Worm (Caenorhabditis elegans): ENCODE measurements around the gene Y73F8A.10.

The Y73F8A.10 gene

DNA sequence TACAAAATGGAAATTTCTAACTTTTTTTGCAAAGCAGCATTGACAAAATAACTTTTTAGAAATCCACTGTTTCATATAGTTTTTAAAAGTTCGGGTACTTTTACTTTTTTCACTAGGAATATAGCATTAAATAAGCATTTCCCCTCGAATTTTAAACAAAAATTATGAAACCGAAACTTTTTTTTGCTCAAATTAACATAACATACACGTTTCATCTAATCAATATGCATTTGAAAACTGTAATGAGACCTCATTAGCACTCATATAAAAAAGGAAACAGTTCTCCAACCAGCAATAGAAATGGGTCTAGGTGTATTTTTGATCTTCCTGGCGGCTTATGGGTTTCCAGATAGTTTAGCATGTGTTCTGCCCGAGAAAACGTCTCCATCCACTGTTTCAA lies at the start of gene Y73F8A.10:
Gene Y73F8A.10, plus strand, starts transcription at position 301 of the 400 bp plus-strand sequence.
- TF ChIP-seq snpc-4 (GFP tag; optimal IDR thresholded peaks at IDR 0.05), result no peak
- TF ChIP-seq snpc-4 (tag; optimal IDR thresholded peaks at IDR 0.05), result peak in 1 of 4 experiments; percentile 49
- no peak for TF ChIP-seq ceh-40 (GFP tag; IDR thresholded peaks at IDR 0.05)
- TF ChIP-seq ceh-91 (GFP tag; IDR thresholded peaks at IDR 0.05), result no peak
- no peak for TF ChIP-seq tbx-9 (tag; optimal IDR thresholded peaks at IDR 0.05; ENCODE audit: borderline replicate concordance)
- no peak for TF ChIP-seq B0261.1 (tag; optimal IDR thresholded peaks at IDR 0.05)
- TF ChIP-seq efl-1 (GFP tag; optimal IDR thresholded peaks at IDR 0.05), result no peak
- no peak for TF ChIP-seq F23B12.7 (tag; optimal IDR thresholded peaks at IDR 0.05; ENCODE audit: insufficient read depth)
- TF ChIP-seq nfyb-1 (GFP tag; IDR thresholded peaks at IDR 0.05), result no peak
- no peak for TF ChIP-seq Y53F4B.3 (GFP tag; IDR thresholded peaks at IDR 0.05)
- no peak for TF ChIP-seq akir-1 (GFP tag; optimal IDR thresholded peaks at IDR 0.05)
- no peak for TF ChIP-seq C06A6.2 (GFP tag; conservative IDR thresholded peaks at IDR 0.05)
- TF ChIP-seq attf-6 (GFP tag; IDR thresholded peaks at IDR 0.05), result peak; percentile 49; the same call in 1 of the 2 replicates

DNA sequence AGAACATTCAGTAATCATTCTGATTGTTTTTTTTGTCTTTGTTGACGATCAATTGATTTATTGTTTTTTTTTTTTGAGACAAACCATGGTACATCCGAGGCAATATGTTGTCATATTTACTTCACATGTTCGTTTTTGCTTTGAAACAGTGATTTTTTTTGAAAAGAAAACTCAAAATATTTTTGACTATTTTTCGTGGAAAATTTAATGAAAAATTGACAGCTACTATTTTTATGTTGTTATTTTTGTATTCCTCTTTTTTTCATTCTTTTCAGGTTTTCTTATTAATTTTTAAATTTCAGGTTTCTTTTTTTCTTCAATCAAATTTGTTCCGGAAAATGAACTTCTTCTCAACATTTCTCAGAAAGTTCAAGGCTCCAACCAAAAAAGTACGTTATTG lies 48.5 kb upstream of the Y73F8A.10 start, which contains the start of gene Y73F8A.36:
Gene Y73F8A.36, plus strand, starts transcription at position 301 of the 400 bp plus-strand sequence.
- no peak for TF ChIP-seq F55B11.4 (tag; optimal IDR thresholded peaks at IDR 0.05; ENCODE audit: borderline replicate concordance, insufficient read depth)
- TF ChIP-seq atf-7 (tag; optimal IDR thresholded peaks at IDR 0.05), result no peak
- no peak for TF ChIP-seq Y56A3A.18 (GFP tag; IDR thresholded peaks at IDR 0.05)
- TF ChIP-seq F33H1.4 (GFP tag; IDR thresholded peaks at IDR 0.05), result no peak
- no peak for TF ChIP-seq lin-35 (GFP tag; optimal IDR thresholded peaks at IDR 0.05)
- no peak for TF ChIP-seq egrh-3 (GFP tag; IDR thresholded peaks at IDR 0.05)
- TF ChIP-seq ceh-40 (GFP tag; IDR thresholded peaks at IDR 0.05), result no peak
- no peak for TF ChIP-seq nfyb-1 (GFP tag; IDR thresholded peaks at IDR 0.05)
- no peak for TF ChIP-seq sptf-2 (GFP tag; optimal IDR thresholded peaks at IDR 0.05)
- TF ChIP-seq ceh-79 (tag; optimal IDR thresholded peaks at IDR 0.05), result no peak

DNA sequence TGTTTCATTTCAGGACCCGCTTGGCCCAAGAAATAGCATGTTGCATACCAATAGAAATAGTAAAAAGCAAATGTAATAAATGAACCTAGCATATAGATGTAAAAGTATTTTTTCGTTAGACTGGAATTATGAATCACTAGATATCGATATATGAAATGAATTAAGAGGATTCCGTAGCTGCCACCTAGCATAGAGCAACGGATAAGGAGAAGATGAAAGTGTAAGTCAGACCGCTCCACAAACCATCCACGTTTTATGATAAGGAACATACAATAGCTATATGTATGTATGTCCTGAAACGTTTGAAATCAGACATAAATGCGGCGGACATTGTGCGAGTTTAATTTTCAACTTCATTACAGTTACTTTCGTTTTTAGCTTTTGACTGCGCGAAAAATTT lies 43.1 kb upstream of the Y73F8A.10 start:
- TF ChIP-seq mel-28 (tag; optimal IDR thresholded peaks at IDR 0.05; ENCODE audit: borderline replicate concordance) (no peak), ccch-3 (GFP tag; optimal IDR thresholded peaks at IDR 0.05) (no peak), Y53F4B.3 (GFP tag; IDR thresholded peaks at IDR 0.05) (no peak), snpc-1.1 (tag; optimal IDR thresholded peaks at IDR 0.05; ENCODE audit: insufficient read depth) (no peak), hsf-1 (GFP tag; IDR thresholded peaks at IDR 0.05) (no peak)

DNA sequence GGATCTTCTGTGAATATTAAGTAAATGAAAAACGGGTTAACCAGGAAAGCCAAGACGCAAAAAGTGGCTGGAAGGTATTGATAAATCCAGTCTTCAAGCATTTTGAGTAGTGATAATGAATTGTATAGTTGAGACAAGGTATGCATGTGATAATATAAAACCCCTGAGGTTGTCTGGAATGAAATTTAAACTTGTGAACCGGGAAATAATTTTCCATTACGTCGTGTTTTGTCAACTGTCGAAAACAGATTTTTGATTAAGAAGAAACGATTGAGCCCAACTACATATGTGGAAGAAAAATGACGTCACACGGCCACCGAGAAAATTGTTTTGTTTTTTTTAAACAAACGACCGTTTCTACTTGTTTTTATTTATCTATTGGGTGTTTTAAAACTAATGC lies 42.0 kb upstream of the Y73F8A.10 start, which contains the start of gene srj-42:
Gene srj-42, minus strand, starts transcription at position 101 of the 400 bp plus-strand sequence.
- no peak for TF ChIP-seq him-1 (tag; optimal IDR thresholded peaks at IDR 0.05)
- no peak for TF ChIP-seq Y53F4B.3 (GFP tag; IDR thresholded peaks at IDR 0.05)
- no peak for TF ChIP-seq ceh-91 (GFP tag; IDR thresholded peaks at IDR 0.05)
- no peak for TF ChIP-seq ekl-4 (GFP tag; IDR thresholded peaks at IDR 0.05)
- TF ChIP-seq egl-18 (GFP tag; IDR thresholded peaks at IDR 0.05), result no peak
- no peak for TF ChIP-seq chd-7 (tag; optimal IDR thresholded peaks at IDR 0.05)
- no peak for TF ChIP-seq sdz-38 (tag; optimal IDR thresholded peaks at IDR 0.05)
- TF ChIP-seq ceh-79 (tag; optimal IDR thresholded peaks at IDR 0.05), result no peak
- TF ChIP-seq ets-4 (GFP tag; optimal IDR thresholded peaks at IDR 0.05), result no peak

DNA sequence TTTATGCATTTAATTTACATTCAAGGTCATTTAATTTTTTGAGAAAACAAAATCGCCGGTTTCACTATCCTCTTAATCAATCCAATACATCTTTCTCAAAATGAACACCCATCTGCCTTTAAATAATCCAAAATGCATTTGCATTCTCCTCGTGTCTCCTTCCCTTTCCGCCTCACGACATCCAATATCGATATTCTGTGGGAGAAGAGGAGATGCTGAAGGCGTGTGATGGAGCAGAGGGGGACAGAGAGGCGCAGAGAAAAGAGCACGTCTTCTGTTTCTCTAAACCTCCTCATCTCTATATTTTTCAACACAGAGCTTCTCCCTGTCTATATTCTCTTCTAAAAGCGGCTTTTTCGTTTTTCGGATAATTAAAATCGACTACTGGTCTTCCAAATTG lies 34.6 kb upstream of the Y73F8A.10 start, which contains the start of gene Y73F8A.5:
Gene Y73F8A.5, plus strand, starts transcription at position 321 of the 400 bp plus-strand sequence.
- TF ChIP-seq attf-3 (GFP tag; conservative IDR thresholded peaks at IDR 0.05) (no peak), hmg-1.2 (GFP tag; IDR thresholded peaks at IDR 0.05) (peak; percentile 63; the same call in 1 of the 2 replicates), ZK185.1 (tag; optimal IDR thresholded peaks at IDR 0.05; ENCODE audit: poor library complexity, severe bottlenecking) (no peak), snpc-4 (GFP tag; optimal IDR thresholded peaks at IDR 0.05) (no peak), snpc-4 (tag; optimal IDR thresholded peaks at IDR 0.05) (peak in 1 of 4 experiments; percentile 2), hlh-12 (tag; optimal IDR thresholded peaks at IDR 0.05) (no peak)
